Fruit fly (Drosophila melanogaster) whole organism, embryonic: ENCODE results near the gene CG42854.

Experiments
- CG4617 ChIP-seq: fragments of 200-800 bp; sonication (Bioruptor generic); optimal IDR thresholded peaks from 3 replicates; lab custom pipeline; 2016; ENCODE audit warnings: missing biosample characterization, missing genetic modification characterization, borderline replicate concordance
- ERR ChIP-seq: fragments of 200-800 bp; sonication (Bioruptor generic); optimal IDR thresholded peaks from 2 replicates; lab custom pipeline; 2016; ENCODE audit warnings: missing biosample characterization, missing genetic modification characterization
- fd3F ChIP-seq: fragments of 200-800 bp; sonication (Bioruptor generic); optimal IDR thresholded peaks from 2 replicates; lab custom pipeline; 2018; ENCODE audit warnings: missing biosample characterization, mild to moderate bottlenecking, missing genetic modification characterization, moderate library complexity

dm6 chrX:17244854-17245253, 2.0 kb downstream of the CG42854 start, which contains the start of gene CG8915:
- TF ChIP-seq fd3F: no peak
- no peak for TF ChIP-seq CG4617 (GFP tag; lab: Kevin White, UChicago)
- TF ChIP-seq ERR (GFP tag; lab: Kevin White, UChicago): no peak
